Fruit fly (Drosophila melanogaster) whole organism, embryonic: ENCODE results near the gene Cdc23.

ENCODE experiments used
- Awh ChIP-seq: fragments of 200-800 bp; sonication (Bioruptor generic); IDR thresholded peaks from 2 replicates; pipeline ENCODE4, ENCODE4 v1.3.6; 2022; ENCODE audit warnings: missing biosample characterization, missing genetic modification characterization
- BtbVII ChIP-seq: fragments of 200-800 bp; sonication (Bioruptor generic); optimal IDR thresholded peaks from 3 replicates; lab custom pipeline; 2017; ENCODE audit warnings: missing biosample characterization, mild to moderate bottlenecking, missing genetic modification characterization
- C15 ChIP-seq: fragments of 200-800 bp; sonication (Bioruptor generic); IDR thresholded peaks from 3 replicates; pipeline ENCODE4 v1.3.6; 2022; ENCODE audit warnings: missing biosample characterization, missing genetic modification characterization
- CG10147 ChIP-seq: fragments of 200-800 bp; sonication (Bioruptor generic); optimal IDR thresholded peaks from 2 replicates; lab custom pipeline; 2019; ENCODE audit warnings: missing biosample characterization, mild to moderate bottlenecking, missing genetic modification characterization, moderate library complexity
- CG10979 ChIP-seq: fragments of 200-800 bp; sonication (Bioruptor generic); optimal IDR thresholded peaks from 2 replicates; lab custom pipeline; 2018; ENCODE audit warnings: missing biosample characterization, mild to moderate bottlenecking, missing genetic modification characterization, moderate library complexity
- CG11085 ChIP-seq: fragments of 200-800 bp; sonication (Bioruptor generic); IDR thresholded peaks from 2 replicates; pipeline ENCODE4 v1.3.6; 2022; ENCODE audit warnings: missing biosample characterization, missing genetic modification characterization
- CG13287 ChIP-seq: fragments of 200-800 bp; sonication (Bioruptor generic); IDR thresholded peaks from 2 replicates; pipeline ENCODE4 v1.3.6; 2022; ENCODE audit warnings: missing biosample characterization, missing genetic modification characterization; ENCODE audit not compliant: partially characterized antibody
- CG1602 ChIP-seq: fragments of 200-800 bp; sonication (Bioruptor generic); optimal IDR thresholded peaks from 3 replicates; lab custom pipeline; 2016; ENCODE audit warnings: missing biosample characterization, missing genetic modification characterization
- CG17328 ChIP-seq: fragments of 200-800 bp; sonication (Bioruptor generic); IDR thresholded peaks from 2 replicates; pipeline ENCODE4 v1.3.6; 2022; ENCODE audit warnings: missing biosample characterization, missing genetic modification characterization
- CG17912 ChIP-seq: fragments of 200-800 bp; sonication (Bioruptor generic); optimal IDR thresholded peaks from 2 replicates; lab custom pipeline; 2018; ENCODE audit warnings: missing biosample characterization, mild to moderate bottlenecking, missing genetic modification characterization
- CG18619 ChIP-seq: fragments of 200-800 bp; sonication (Bioruptor generic); optimal IDR thresholded peaks from 3 replicates; lab custom pipeline; 2017; ENCODE audit warnings: missing biosample characterization, mild to moderate bottlenecking, missing genetic modification characterization
- CG2199 ChIP-seq: fragments of 200-800 bp; sonication (Bioruptor generic); IDR thresholded peaks from 3 replicates; pipeline ENCODE4 v1.3.6; 2022; ENCODE audit warnings: missing biosample characterization, missing genetic modification characterization
- CG32772 ChIP-seq: fragments of 200-800 bp; sonication (Bioruptor generic); IDR thresholded peaks from 2 replicates; pipeline ENCODE4 v1.3.6; 2022; ENCODE audit warnings: missing biosample characterization, missing genetic modification characterization
- CG4404 ChIP-seq: fragments of 200-800 bp; sonication (Bioruptor generic); IDR thresholded peaks from 2 replicates; pipeline ENCODE4 v1.3.6; 2022; ENCODE audit warnings: missing biosample characterization, missing genetic modification characterization
- CG6175 ChIP-seq: fragments of 200-800 bp; sonication (Bioruptor generic); IDR thresholded peaks from 3 replicates; pipeline ENCODE4 v1.3.6; 2022; ENCODE audit warnings: missing biosample characterization, missing genetic modification characterization
- CG7271 ChIP-seq: fragments of 200-800 bp; sonication (Bioruptor generic); optimal IDR thresholded peaks from 2 replicates; lab custom pipeline; 2018; ENCODE audit warnings: missing biosample characterization, mild to moderate bottlenecking, missing genetic modification characterization, moderate library complexity
- CG7928 ChIP-seq: fragments of 200-800 bp; sonication (Bioruptor generic); optimal IDR thresholded peaks from 2 replicates; lab custom pipeline; 2017; ENCODE audit warnings: missing biosample characterization, mild to moderate bottlenecking, missing genetic modification characterization
- CG9215 ChIP-seq: fragments of 200-800 bp; sonication (Bioruptor generic); IDR thresholded peaks from 2 replicates; pipeline ENCODE4 v1.3.6; 2022; ENCODE audit warnings: missing biosample characterization, missing genetic modification characterization
- D19B ChIP-seq: fragments of 200-800 bp; sonication (Bioruptor generic); optimal IDR thresholded peaks from 2 replicates; lab custom pipeline; 2017; ENCODE audit warnings: missing biosample characterization, mild to moderate bottlenecking, missing genetic modification characterization
- Dad ChIP-seq: fragments of 200-800 bp; sonication (Bioruptor generic); optimal IDR thresholded peaks from 3 replicates; lab custom pipeline; 2016; ENCODE audit warnings: missing biosample characterization, missing genetic modification characterization
- Dek ChIP-seq: fragments of 200-800 bp; sonication (Bioruptor generic); optimal IDR thresholded peaks from 3 replicates; lab custom pipeline; 2019; ENCODE audit warnings: missing biosample characterization, mild to moderate bottlenecking, missing genetic modification characterization, moderate library complexity
- Hr39 ChIP-seq: fragments of >200 bp; optimal IDR thresholded peaks from 2 replicates; lab custom pipeline; 2017
- Jarid2 ChIP-seq: fragments of 200-800 bp; sonication (Bioruptor generic); optimal IDR thresholded peaks from 3 replicates; lab custom pipeline; 2017; ENCODE audit warnings: mild to moderate bottlenecking, missing biosample characterization, missing genetic modification reagents, missing genetic modification characterization
- Sox102F ChIP-seq: fragments of 200-800 bp; sonication (Bioruptor generic); optimal IDR thresholded peaks from 2 replicates; lab custom pipeline; 2018; ENCODE audit warnings: missing biosample characterization, mild to moderate bottlenecking, missing genetic modification characterization, moderate library complexity
- Tbp ChIP-seq: fragments of >200 bp; optimal IDR thresholded peaks from 2 replicates; lab custom pipeline; 2018; ENCODE audit warnings: missing biosample characterization, missing genetic modification characterization
- Vsx1 ChIP-seq: fragments of 200-800 bp; sonication (Bioruptor generic); optimal IDR thresholded peaks from 2 replicates; lab custom pipeline; 2017; ENCODE audit warnings: missing biosample characterization, mild to moderate bottlenecking, missing genetic modification characterization, missing genetic modification reagents
- Xbp1 ChIP-seq: fragments of 200-800 bp; sonication (Bioruptor generic); optimal IDR thresholded peaks from 3 replicates; lab custom pipeline; 2016; ENCODE audit warnings: missing biosample characterization, mild to moderate bottlenecking, missing genetic modification characterization
- amos ChIP-seq: fragments of 200-800 bp; sonication (Bioruptor generic); IDR thresholded peaks from 2 replicates; pipeline ENCODE4 v1.3.6; 2022; ENCODE audit warnings: missing biosample characterization, missing genetic modification characterization; ENCODE audit not compliant: partially characterized antibody
- bab2 ChIP-seq: fragments of 200-800 bp; sonication (Bioruptor generic); optimal IDR thresholded peaks from 2 replicates; lab custom pipeline; 2016; ENCODE audit warnings: missing biosample characterization, missing genetic modification characterization
- cato ChIP-seq: fragments of 200-800 bp; sonication (Bioruptor generic); optimal IDR thresholded peaks from 2 replicates; lab custom pipeline; 2016; ENCODE audit warnings: missing biosample characterization, missing genetic modification characterization, borderline replicate concordance
- cwo ChIP-seq: fragments of 200-800 bp; sonication (Bioruptor generic); optimal IDR thresholded peaks from 3 replicates; lab custom pipeline; 2017; ENCODE audit warnings: missing biosample characterization, missing genetic modification characterization, mild to moderate bottlenecking, moderate library complexity, missing genetic modification reagents
- dimm ChIP-seq: fragments of 200-800 bp; sonication (Bioruptor generic); IDR thresholded peaks from 2 replicates; pipeline ENCODE4 v1.3.6; 2022; ENCODE audit warnings: missing biosample characterization, missing genetic modification characterization
- dmrt99B ChIP-seq: fragments of 200-800 bp; sonication (Bioruptor generic); optimal IDR thresholded peaks from 2 replicates; lab custom pipeline; 2018; ENCODE audit warnings: missing biosample characterization, mild to moderate bottlenecking, missing genetic modification characterization, moderate library complexity
- fd102C ChIP-seq: fragments of 200-800 bp; sonication (Bioruptor generic); optimal IDR thresholded peaks from 2 replicates; lab custom pipeline; 2018; ENCODE audit warnings: missing biosample characterization, mild to moderate bottlenecking, missing genetic modification characterization, moderate library complexity
- fd64A ChIP-seq: fragments of 200-800 bp; sonication (Bioruptor generic); optimal IDR thresholded peaks from 3 replicates; lab custom pipeline; 2018; ENCODE audit warnings: missing biosample characterization, mild to moderate bottlenecking, missing genetic modification characterization
- grau ChIP-seq: fragments of 200-800 bp; optimal IDR thresholded peaks from 3 replicates; lab custom pipeline; 2019; ENCODE audit warnings: missing biosample characterization, mild to moderate bottlenecking, missing genetic modification characterization, moderate library complexity
- grn ChIP-seq: fragments of 200-800 bp; sonication (Bioruptor generic); optimal IDR thresholded peaks from 3 replicates; lab custom pipeline; 2017; ENCODE audit warnings: missing biosample characterization, missing genetic modification characterization
- ham ChIP-seq: fragments of 200-800 bp; sonication (Bioruptor generic); IDR thresholded peaks from 2 replicates; pipeline ENCODE4 v1.3.6; 2022; ENCODE audit warnings: missing biosample characterization, missing genetic modification characterization
- jumu ChIP-seq: fragments of 200-800 bp; sonication (Bioruptor generic); optimal IDR thresholded peaks from 3 replicates; lab custom pipeline; 2016; ENCODE audit warnings: missing biosample characterization, missing genetic modification characterization
- ken ChIP-seq: fragments of 200-800 bp; sonication (Bioruptor generic); IDR thresholded peaks from 3 replicates; pipeline ENCODE4 v1.3.6; 2022; ENCODE audit warnings: missing biosample characterization, missing genetic modification characterization
- lilli ChIP-seq: fragments of 200-800 bp; sonication (Bioruptor generic); optimal IDR thresholded peaks from 3 replicates; lab custom pipeline; 2016; ENCODE audit warnings: missing biosample characterization, missing genetic modification characterization
- lola ChIP-seq, 3 experiments: fragments of >200 bp in 2 of 3; fragments of 200-800 bp in 1 of 3; sonication (Bioruptor generic) in 1 of 3; optimal IDR thresholded peaks; 2 replicates each; lab custom pipeline; 2017 to 2019; ENCODE audit warnings: missing biosample characterization in 3 of 3, missing genetic modification characterization in 3 of 3, mild to moderate bottlenecking in 1 of 3, moderate library complexity in 1 of 3
- nau ChIP-seq: fragments of 200-800 bp; sonication (Bioruptor generic); optimal IDR thresholded peaks from 3 replicates; lab custom pipeline; 2017; ENCODE audit warnings: missing biosample characterization, mild to moderate bottlenecking, missing genetic modification characterization, missing genetic modification reagents
- scrt ChIP-seq: fragments of 200-800 bp; sonication (Bioruptor generic); optimal IDR thresholded peaks from 2 replicates; lab custom pipeline; 2018; ENCODE audit warnings: missing biosample characterization, mild to moderate bottlenecking, missing genetic modification characterization, moderate library complexity
- sens-2 ChIP-seq: fragments of 200-800 bp; sonication (Bioruptor generic); IDR thresholded peaks from 2 replicates; pipeline ENCODE4 v1.3.6; 2022; ENCODE audit warnings: missing biosample characterization, missing genetic modification characterization
- slp2 ChIP-seq: fragments of 200-800 bp; sonication (Bioruptor generic); optimal IDR thresholded peaks from 2 replicates; lab custom pipeline; 2016; ENCODE audit warnings: missing biosample characterization, missing genetic modification characterization
- twi ChIP-seq: fragments of 200-800 bp; optimal IDR thresholded peaks from 2 replicates; lab custom pipeline; 2019; ENCODE audit warnings: missing biosample characterization, mild to moderate bottlenecking, missing genetic modification characterization, moderate library complexity
- vnd ChIP-seq: fragments of 200-800 bp; sonication (Bioruptor generic); IDR thresholded peaks from 3 replicates; pipeline ENCODE4 v1.3.6; 2022; ENCODE audit warnings: missing biosample characterization, missing genetic modification characterization; ENCODE audit not compliant: partially characterized antibody
- wdn ChIP-seq: fragments of 200-800 bp; sonication (Bioruptor generic); IDR thresholded peaks from 2 replicates; pipeline ENCODE4 v1.3.6; 2022; ENCODE audit warnings: missing biosample characterization, missing genetic modification characterization
- zf30C ChIP-seq: fragments of 200-800 bp; sonication (Bioruptor generic); optimal IDR thresholded peaks from 3 replicates; lab custom pipeline; 2018; ENCODE audit warnings: missing biosample characterization, mild to moderate bottlenecking, missing genetic modification characterization

The Cdc23 gene

DNA sequence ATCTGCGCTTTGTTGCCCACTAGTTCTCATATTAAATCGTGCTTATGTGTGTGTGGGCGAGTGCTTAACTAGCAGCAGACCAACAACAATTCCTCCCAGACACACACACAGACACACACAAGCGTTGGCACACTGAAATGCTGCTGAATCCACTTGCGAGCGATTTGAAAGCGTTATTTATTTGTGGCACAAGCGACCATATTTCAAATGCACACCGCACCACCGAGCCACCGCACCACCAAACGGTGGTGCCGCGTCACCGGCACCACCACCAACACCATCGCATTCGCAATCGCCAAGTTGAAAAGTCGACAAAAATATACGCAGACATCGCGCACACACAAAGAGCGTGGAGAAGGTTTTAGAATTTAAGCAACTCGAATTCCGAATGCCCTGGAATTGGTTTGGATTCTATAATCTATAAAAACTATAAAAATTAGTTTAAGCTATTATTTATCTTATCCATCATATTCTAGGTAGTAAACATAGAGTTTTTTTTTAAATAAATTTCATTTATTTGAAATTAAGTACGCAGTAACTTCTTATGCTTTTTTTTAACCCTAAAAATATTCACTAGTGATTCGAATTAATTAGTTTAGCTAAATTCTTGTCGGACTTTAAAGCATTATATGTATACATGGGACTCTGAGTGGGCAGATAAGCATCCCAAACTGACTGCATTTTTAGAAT, 19.6 kb downstream of the Cdc23 start (continued):
- TF ChIP-seq amos (no peak), slp2 (GFP tag; lab: Kevin White, UChicago) (no peak), Dek (tag; lab: Kevin White, UChicago) (no peak), sens-2 (GFP tag; lab: Robert Waterston, UW) (no peak), CG17328 (GFP tag; lab: Robert Waterston, UW) (no peak), Dad (no peak), lola (GFP tag; optimal IDR thresholded peaks at IDR 0.05; lab: Kevin White, UChicago) (peak in 1 of 3 experiments; percentile 36), Sox102F (peak; percentile 57), bab2 (GFP tag; lab: Kevin White, UChicago) (no peak), CG17912 (no peak), CG7928 (GFP tag; lab: Kevin White, UChicago) (no peak), Hr39 (lab: Kevin White, UChicago) (no peak), lilli (no peak), CG1602 (GFP tag; lab: Kevin White, UChicago) (peak; percentile 7), CG10979 (peak; percentile 47), ken (GFP tag; lab: Robert Waterston, UW) (no peak), Tbp (GFP tag; lab: Kevin White, UChicago) (no peak), CG9215 (GFP tag; lab: Robert Waterston, UW) (no peak), CG6175 (GFP tag; lab: Robert Waterston, UW) (peak; percentile 95), nau (GFP tag; lab: Kevin White, UChicago) (peak; percentile 62), CG10147 (GFP tag; lab: Kevin White, UChicago) (no peak), D19B (GFP tag; lab: Kevin White, UChicago) (peak; percentile 64), jumu (GFP tag; lab: Kevin White, UChicago) (no peak), fd64A (no peak), cwo (GFP tag; lab: Kevin White, UChicago) (no peak), CG4404 (GFP tag; lab: Robert Waterston, UW) (no peak), wdn (GFP tag; lab: Robert Waterston, UW) (no peak), cato (GFP tag; lab: Kevin White, UChicago) (no peak), twi (no peak), ham (no peak), fd102C (no peak), CG32772 (GFP tag; lab: Robert Waterston, UW) (0 out of 2 replicates have a peak, but pooled peaks have one; percentile 9), scrt (GFP tag; lab: Kevin White, UChicago) (no peak), grau (peak; percentile 24), C15 (GFP tag; lab: Robert Waterston, UW) (no peak), Xbp1 (GFP tag; lab: Kevin White, UChicago) (no peak), CG13287 (GFP tag; lab: Robert Waterston, UW) (no peak), CG18619 (GFP tag; lab: Kevin White, UChicago) (no peak), CG11085 (GFP tag; lab: Robert Waterston, UW) (no peak), dimm (GFP tag; lab: Robert Waterston, UW) (no peak), BtbVII (GFP tag; lab: Kevin White, UChicago) (no peak), Vsx1 (no peak), vnd (GFP tag; lab: Robert Waterston, UW) (no peak), grn (no peak), CG7271 (tag; lab: Kevin White, UChicago) (no peak), dmrt99B (tag; lab: Kevin White, UChicago) (peak; percentile 19), Jarid2 (no peak), zf30C (GFP tag; lab: Kevin White, UChicago) (no peak), CG2199 (GFP tag; lab: Robert Waterston, UW) (no peak), Awh (GFP tag; lab: Robert Waterston, UW) (no peak)
